Fruit fly (Drosophila melanogaster) whole organism, embryonic: Measurements from ENCODE around the gene CG15365.

Experiments
- Atf6 ChIP-seq: fragments of 200-800 bp; sonication (Bioruptor generic); IDR thresholded peaks from 2 replicates; pipeline ENCODE4 v1.3.6; 2022; ENCODE audit warnings: missing biosample characterization, missing genetic modification characterization
- BEAF-32 ChIP-seq: fragments of 200-800 bp; sonication (Bioruptor generic); optimal IDR thresholded peaks from 3 replicates; lab custom pipeline; 2017; ENCODE audit warnings: missing biosample characterization, missing genetic modification characterization, mild to moderate bottlenecking, moderate library complexity, missing genetic modification reagents
- CG10267 ChIP-seq: fragments of 200-800 bp; sonication (Bioruptor generic); optimal IDR thresholded peaks from 2 replicates; lab custom pipeline; 2018; ENCODE audit warnings: missing biosample characterization, mild to moderate bottlenecking, missing genetic modification characterization, moderate library complexity
- CG12659 ChIP-seq: fragments of 200-800 bp; sonication (Bioruptor generic); optimal IDR thresholded peaks from 3 replicates; lab custom pipeline; 2017; ENCODE audit warnings: mild to moderate bottlenecking, missing biosample characterization, missing genetic modification reagents, missing genetic modification characterization
- CG13287 ChIP-seq: fragments of 200-800 bp; sonication (Bioruptor generic); IDR thresholded peaks from 2 replicates; pipeline ENCODE4 v1.3.6; 2022; ENCODE audit warnings: missing biosample characterization, missing genetic modification characterization; ENCODE audit not compliant: partially characterized antibody
- CG17186 ChIP-seq: fragments of 200-800 bp; sonication (Bioruptor generic); optimal IDR thresholded peaks from 3 replicates; lab custom pipeline; 2017; ENCODE audit warnings: missing biosample characterization, missing genetic modification reagents, missing genetic modification characterization
- CG2116 ChIP-seq: fragments of 200-800 bp; sonication (Bioruptor generic); optimal IDR thresholded peaks from 3 replicates; lab custom pipeline; 2018; ENCODE audit warnings: missing biosample characterization, mild to moderate bottlenecking, missing genetic modification characterization
- CG34422 ChIP-seq: fragments of 200-800 bp; sonication (Bioruptor generic); IDR thresholded peaks from 3 replicates; pipeline ENCODE4 v1.3.6; 2022; ENCODE audit warnings: missing biosample characterization, missing genetic modification characterization
- CG4617 ChIP-seq: fragments of 200-800 bp; sonication (Bioruptor generic); optimal IDR thresholded peaks from 3 replicates; lab custom pipeline; 2016; ENCODE audit warnings: missing biosample characterization, missing genetic modification characterization, borderline replicate concordance
- CG9437 ChIP-seq: fragments of 200-800 bp; sonication (Bioruptor generic); optimal IDR thresholded peaks from 2 replicates; lab custom pipeline; 2018; ENCODE audit warnings: missing biosample characterization, mild to moderate bottlenecking, missing genetic modification characterization
- CG9797 ChIP-seq: fragments of 200-800 bp; sonication (Bioruptor generic); optimal IDR thresholded peaks from 3 replicates; lab custom pipeline; 2018; ENCODE audit warnings: missing biosample characterization, mild to moderate bottlenecking, missing genetic modification characterization
- CTCF ChIP-seq: fragments of 200-800 bp; sonication (Bioruptor generic); optimal IDR thresholded peaks from 2 replicates; lab custom pipeline; 2017; ENCODE audit warnings: missing biosample characterization, mild to moderate bottlenecking, missing genetic modification characterization, moderate library complexity
- CoRest ChIP-seq: fragments of 200-800 bp; sonication (Bioruptor generic); optimal IDR thresholded peaks from 3 replicates; lab custom pipeline; 2018; ENCODE audit warnings: missing biosample characterization, mild to moderate bottlenecking, missing genetic modification characterization, moderate library complexity
- Dek ChIP-seq: fragments of 200-800 bp; sonication (Bioruptor generic); optimal IDR thresholded peaks from 3 replicates; lab custom pipeline; 2019; ENCODE audit warnings: missing biosample characterization, mild to moderate bottlenecking, missing genetic modification characterization, moderate library complexity
- Dp ChIP-seq: fragments of 200-800 bp; sonication (Bioruptor generic); optimal IDR thresholded peaks from 2 replicates; lab custom pipeline; 2018; ENCODE audit warnings: missing biosample characterization, mild to moderate bottlenecking, missing genetic modification characterization, moderate library complexity
- E2f2 ChIP-seq: fragments of 200-800 bp; sonication (Bioruptor generic); IDR thresholded peaks from 2 replicates; pipeline ENCODE4 v1.3.6; 2022; ENCODE audit warnings: missing biosample characterization, missing genetic modification characterization
- ERR ChIP-seq: fragments of 200-800 bp; sonication (Bioruptor generic); optimal IDR thresholded peaks from 2 replicates; lab custom pipeline; 2016; ENCODE audit warnings: missing biosample characterization, missing genetic modification characterization
- Elba2 ChIP-seq: fragments of 200-800 bp; sonication (Bioruptor generic); optimal IDR thresholded peaks from 3 replicates; lab custom pipeline; 2016; ENCODE audit warnings: missing biosample characterization, missing genetic modification characterization
- HLH4C ChIP-seq: fragments of 200-800 bp; sonication (Bioruptor generic); IDR thresholded peaks from 3 replicates; pipeline ENCODE4 v1.3.6; 2022; ENCODE audit warnings: missing biosample characterization, missing genetic modification characterization; ENCODE audit not compliant: partially characterized antibody
- Hand ChIP-seq: fragments of 200-800 bp; sonication (Bioruptor generic); optimal IDR thresholded peaks from 2 replicates; lab custom pipeline; 2017; ENCODE audit warnings: mild to moderate bottlenecking, missing biosample characterization, missing genetic modification reagents, missing genetic modification characterization
- Hr51 ChIP-seq, 2 experiments: fragments of 200-800 bp; sonication (Bioruptor generic); optimal IDR thresholded peaks; 2 replicates in 1 of 2; 3 replicates in 1 of 2; lab custom pipeline; 2016 to 2018; ENCODE audit warnings: missing biosample characterization in 2 of 2, missing genetic modification characterization in 2 of 2, mild to moderate bottlenecking in 1 of 2, moderate library complexity in 1 of 2
- MBD-R2 ChIP-seq: fragments of 200-800 bp; sonication (Bioruptor generic); IDR thresholded peaks from 2 replicates; pipeline ENCODE4 v1.3.6; 2022; ENCODE audit warnings: missing biosample characterization, missing genetic modification characterization
- MESR4 ChIP-seq: fragments of 200-800 bp; sonication (Bioruptor generic); optimal IDR thresholded peaks from 2 replicates; lab custom pipeline; 2018; ENCODE audit warnings: missing biosample characterization, mild to moderate bottlenecking, missing genetic modification characterization, moderate library complexity
- Myb ChIP-seq: fragments of 200-800 bp; sonication (Bioruptor generic); optimal IDR thresholded peaks from 2 replicates; lab custom pipeline; 2016; ENCODE audit warnings: missing biosample characterization, missing genetic modification characterization
- Pdp1 ChIP-seq, 2 experiments: fragments of 200-800 bp; sonication (Bioruptor generic); optimal IDR thresholded peaks; 3 replicates each; lab custom pipeline; 2016; ENCODE audit warnings: missing biosample characterization in 2 of 2, missing genetic modification characterization in 2 of 2, mild to moderate bottlenecking in 1 of 2, moderate library complexity in 1 of 2
- Sin3A ChIP-seq: fragments of >200 bp; optimal IDR thresholded peaks from 2 replicates; lab custom pipeline; 2018
- Sry-δ ChIP-seq: fragments of 200-800 bp; sonication (Bioruptor generic); optimal IDR thresholded peaks from 2 replicates; lab custom pipeline; 2016; ENCODE audit warnings: missing biosample characterization, missing genetic modification characterization
- ara ChIP-seq: fragments of 200-800 bp; sonication (Bioruptor generic); IDR thresholded peaks from 2 replicates; pipeline ENCODE4 v1.3.6; 2022; ENCODE audit warnings: missing biosample characterization, missing genetic modification characterization
- chinmo ChIP-seq: fragments of 200-800 bp; sonication (Bioruptor generic); IDR thresholded peaks from 4 replicates; pipeline ENCODE4 v1.3.6; 2022; ENCODE audit warnings: missing biosample characterization, missing genetic modification characterization; ENCODE audit not compliant: partially characterized antibody
- crol ChIP-seq: fragments of 200-800 bp; sonication (Bioruptor generic); IDR thresholded peaks from 2 replicates; pipeline ENCODE4 v1.3.6; 2022; ENCODE audit warnings: missing biosample characterization, missing genetic modification characterization
- gfzf ChIP-seq: fragments of 200-800 bp; sonication (Bioruptor generic); optimal IDR thresholded peaks from 2 replicates; lab custom pipeline; 2016; ENCODE audit warnings: missing biosample characterization, mild to moderate bottlenecking, missing genetic modification characterization, moderate library complexity
- nmo ChIP-seq: fragments of 200-800 bp; sonication (Bioruptor generic); optimal IDR thresholded peaks from 2 replicates; lab custom pipeline; 2018; ENCODE audit warnings: missing biosample characterization, mild to moderate bottlenecking, missing genetic modification characterization, moderate library complexity
- pzg ChIP-seq: fragments of 200-800 bp; sonication (Bioruptor generic); optimal IDR thresholded peaks from 3 replicates; lab custom pipeline; 2018; ENCODE audit warnings: missing biosample characterization, mild to moderate bottlenecking, missing genetic modification characterization, moderate library complexity
- row ChIP-seq: fragments of 200-800 bp; sonication (Bioruptor generic); IDR thresholded peaks from 3 replicates; pipeline ENCODE4 v1.3.6; 2022; ENCODE audit warnings: missing biosample characterization, missing genetic modification characterization
- sens ChIP-seq: fragments of 200-800 bp; sonication (Bioruptor generic); peaks from one replicate; lab custom pipeline; 2016; ENCODE audit warnings: missing biosample characterization, missing genetic modification characterization
- stwl ChIP-seq: fragments of 200-800 bp; sonication (Bioruptor generic); optimal IDR thresholded peaks from 3 replicates; lab custom pipeline; 2018; ENCODE audit warnings: missing biosample characterization, mild to moderate bottlenecking, missing genetic modification characterization, moderate library complexity
- tll ChIP-seq, 2 experiments: fragments of 200-800 bp in 1 of 2; fragments of >200 bp in 1 of 2; sonication (Bioruptor generic) in 1 of 2; optimal IDR thresholded peaks; 2 replicates each; lab custom pipeline; 2017 to 2019; ENCODE audit warnings: missing biosample characterization in 2 of 2, missing genetic modification characterization in 2 of 2, mild to moderate bottlenecking in 1 of 2, moderate library complexity in 1 of 2
- tna ChIP-seq: fragments of 200-800 bp; sonication (Bioruptor generic); IDR thresholded peaks from 2 replicates; pipeline ENCODE4 v1.3.6; 2022; ENCODE audit warnings: missing biosample characterization, missing genetic modification characterization; ENCODE audit not compliant: partially characterized antibody
- trem ChIP-seq: fragments of 200-800 bp; optimal IDR thresholded peaks from 3 replicates; lab custom pipeline; 2019; ENCODE audit warnings: missing biosample characterization, mild to moderate bottlenecking, missing genetic modification characterization, moderate library complexity
- twi ChIP-seq: fragments of 200-800 bp; optimal IDR thresholded peaks from 2 replicates; lab custom pipeline; 2019; ENCODE audit warnings: missing biosample characterization, mild to moderate bottlenecking, missing genetic modification characterization, moderate library complexity
- yki ChIP-seq: fragments of >200 bp; optimal IDR thresholded peaks from 3 replicates; lab custom pipeline; 2018
- zf30C ChIP-seq: fragments of 200-800 bp; sonication (Bioruptor generic); optimal IDR thresholded peaks from 3 replicates; lab custom pipeline; 2018; ENCODE audit warnings: missing biosample characterization, mild to moderate bottlenecking, missing genetic modification characterization

CG15365 gene

dm6 chrX:9103308-9104185, 35.8 kb upstream of the CG15365 start, which contains the start of gene CG7766:
Gene CG7766 (minus strand): TSS chrX:9103739.
- TF ChIP-seq Hr51 (GFP tag; optimal IDR thresholded peaks at IDR 0.05; lab: Kevin White, UChicago) (no peak), BEAF-32 (peak; percentile 35), pzg (GFP tag; lab: Kevin White, UChicago) (peak; percentile 59), CG9437 (GFP tag; lab: Kevin White, UChicago) (peak; percentile 26), Pdp1 (GFP tag; optimal IDR thresholded peaks at IDR 0.05; lab: Kevin White, UChicago) (peak in 1 of 2 experiments; percentile 92), gfzf (GFP tag; lab: Kevin White, UChicago) (peak; percentile 83), zf30C (no peak), tll (GFP tag; optimal IDR thresholded peaks at IDR 0.05; lab: Kevin White, UChicago) (peak in 1 of 2 experiments; percentile 86), ERR (GFP tag; lab: Kevin White, UChicago) (peak; percentile 96), twi (no peak), CG9797 (GFP tag; lab: Kevin White, UChicago) (peak; percentile 69), ara (GFP tag; lab: Robert Waterston, UW) (no peak), CoRest (no peak), Elba2 (GFP tag; lab: Kevin White, UChicago) (no peak), CG10267 (tag; lab: Kevin White, UChicago) (no peak), tna (GFP tag; lab: Robert Waterston, UW) (peak; percentile 13; the same call in 1 of the 2 replicates), trem (tag; lab: Kevin White, UChicago) (peak; percentile 15), Sin3A (lab: Kevin White, UChicago) (peak; percentile 23), MBD-R2 (GFP tag; lab: Robert Waterston, UW) (peak; percentile 34; the same call in 1 of the 2 replicates), Atf6 (GFP tag; lab: Robert Waterston, UW) (0 out of 2 replicates have a peak, but pooled peaks have one; percentile 20), CG34422 (GFP tag; lab: Robert Waterston, UW) (0 out of 3 replicates have a peak, but pooled peaks have one; percentile 12), yki (no peak), stwl (tag; lab: Kevin White, UChicago) (peak; percentile 25), sens (GFP tag; lab: Kevin White, UChicago) (peak; percentile 59), E2f2 (GFP tag; lab: Robert Waterston, UW) (peak; percentile 79), CG2116 (peak; percentile 13), chinmo (GFP tag; lab: Robert Waterston, UW) (0 out of 4 replicates have a peak, but pooled peaks have one; percentile 26), Dek (tag; lab: Kevin White, UChicago) (no peak), CG17186 (GFP tag; lab: Kevin White, UChicago) (peak; percentile 37), CTCF (GFP tag; lab: Kevin White, UChicago) (peak; percentile 25), Hand (GFP tag; lab: Kevin White, UChicago) (no peak), CG13287 (GFP tag; lab: Robert Waterston, UW) (0 out of 2 replicates have a peak, but pooled peaks have one; percentile 11), nmo (peak; percentile 22), CG4617 (GFP tag; lab: Kevin White, UChicago) (peak; percentile 9), MESR4 (GFP tag; lab: Kevin White, UChicago) (peak; percentile 78), row (peak; percentile 34; the same call in 2 of the 3 replicates), Sry-δ (GFP tag; lab: Kevin White, UChicago) (peak; percentile 5), Dp (GFP tag; lab: Kevin White, UChicago) (peak; percentile 73), CG12659 (peak; percentile 41), Myb (GFP tag; lab: Kevin White, UChicago) (peak; percentile 21), HLH4C (GFP tag; lab: Robert Waterston, UW) (no peak), crol (GFP tag; lab: Robert Waterston, UW) (peak; percentile 57; the same call in 1 of the 2 replicates)
